Worm (Caenorhabditis elegans) whole organism, young adult: Measurements from ENCODE around the gene cav-2.

Experiments used
- T26A5.8 ChIP-seq: sonication (generic microtip); optimal IDR thresholded peaks from 2 replicates; lab custom pipeline; 2016; ENCODE audit warnings: missing genetic modification characterization, missing compliant biosample characterization
- fkh-3 ChIP-seq: sonication (generic microtip); optimal IDR thresholded peaks from 2 replicates; lab custom pipeline; 2016; ENCODE audit warnings: mild to moderate bottlenecking, missing genetic modification characterization, missing compliant biosample characterization
- tbp1 ChIP-seq: fragments of 200-800 bp; sonication (Bioruptor generic); optimal IDR thresholded peaks from 2 replicates; lab custom pipeline; 2018; ENCODE audit warnings: mild to moderate bottlenecking, missing genetic modification characterization, missing compliant biosample characterization
- unc-62 ChIP-seq: fragments of 150-350 bp; optimal IDR thresholded peaks from 2 replicates; lab custom pipeline; 2014; ENCODE audit warnings: missing biosample characterization, missing genetic modification reagents, missing genetic modification characterization

DNA sequence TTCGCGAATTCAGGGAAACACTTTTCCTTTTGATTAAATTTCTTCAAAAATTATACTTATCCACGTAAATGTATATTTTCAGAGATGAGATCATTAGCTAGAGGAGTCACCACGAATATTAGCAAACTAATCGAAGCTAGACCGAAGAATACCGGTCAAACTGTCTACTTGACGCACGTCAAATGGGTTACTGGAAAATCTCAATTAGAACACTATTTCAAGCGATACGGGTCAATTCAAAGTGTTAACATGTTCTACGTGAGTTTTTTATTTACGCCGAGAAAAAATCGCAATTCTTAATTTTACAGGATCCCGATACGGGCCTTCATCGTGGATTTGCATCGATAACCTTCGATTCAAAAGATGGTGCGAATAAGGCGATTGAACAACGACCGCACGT is 8.9 kb downstream of the cav-2 start, which contains the start of gene slrp-1:
- TF ChIP-seq unc-62 (GFP tag; lab: Kevin White, UChicago) (no peak), fkh-3 (tag; lab: Kevin White, UChicago) (no peak), T26A5.8 (tag; lab: Kevin White, UChicago) (no peak), tbp1 (GFP tag; lab: Kevin White, UChicago) (no peak)
